Worm (Caenorhabditis elegans): ENCODE results near the gene cyd-1.

DNA sequence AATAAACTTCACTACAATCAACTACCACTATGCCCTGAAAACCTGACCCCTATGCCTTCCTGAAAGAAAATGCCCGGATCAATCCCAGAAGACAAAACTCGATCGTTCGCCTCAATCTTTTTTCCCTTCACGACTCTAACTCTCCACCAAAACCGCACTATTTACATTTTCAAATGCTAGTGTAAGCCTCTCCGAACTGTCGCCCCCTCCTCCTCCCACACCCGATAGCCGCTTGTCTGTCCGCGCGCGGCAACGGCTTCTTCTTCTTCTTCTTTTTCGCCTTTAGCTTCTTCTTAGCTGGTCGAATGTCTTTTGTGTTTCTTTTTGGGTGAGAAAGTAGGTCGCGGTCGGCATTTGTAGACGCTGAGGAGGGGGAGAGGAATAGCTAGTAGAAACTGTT lies 20.2 kb upstream of the cyd-1 start:
- TF ChIP-seq dao-5 (tag; optimal IDR thresholded peaks at IDR 0.05) (no peak), him-1 (tag; optimal IDR thresholded peaks at IDR 0.05) (no peak)
